Worm (Caenorhabditis elegans) whole organism, dauer: Measurements from ENCODE around the gene srh-174.

Experiments
- unc-62 ChIP-seq: sonication (generic microtip); optimal IDR thresholded peaks from 2 replicates; lab custom pipeline; 2017; ENCODE audit warnings: missing biosample characterization, missing genetic modification reagents, missing genetic modification characterization

The srh-174 gene

DNA sequence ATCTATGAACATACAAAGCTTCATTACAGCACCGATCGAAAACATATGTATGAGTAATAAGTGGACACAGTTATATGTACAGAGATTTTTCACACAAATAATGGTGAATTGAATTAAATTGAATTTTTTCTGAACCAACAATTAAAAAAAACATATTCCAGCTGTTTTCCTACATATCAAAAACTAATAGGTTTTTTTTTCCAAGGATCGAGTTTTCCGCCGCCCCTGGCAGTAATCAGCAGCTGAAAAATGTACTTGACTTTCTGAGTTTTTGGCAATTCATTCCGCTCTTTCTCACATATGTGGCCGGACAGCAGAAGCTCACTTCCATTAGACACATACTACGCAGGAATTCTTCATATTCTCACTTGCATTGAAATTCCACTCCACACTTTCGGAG is at the start of gene srh-174:
Gene srh-174 (plus strand): TSS at position 301 of the 400 bp plus-strand sequence.
- no peak for TF ChIP-seq unc-62

DNA sequence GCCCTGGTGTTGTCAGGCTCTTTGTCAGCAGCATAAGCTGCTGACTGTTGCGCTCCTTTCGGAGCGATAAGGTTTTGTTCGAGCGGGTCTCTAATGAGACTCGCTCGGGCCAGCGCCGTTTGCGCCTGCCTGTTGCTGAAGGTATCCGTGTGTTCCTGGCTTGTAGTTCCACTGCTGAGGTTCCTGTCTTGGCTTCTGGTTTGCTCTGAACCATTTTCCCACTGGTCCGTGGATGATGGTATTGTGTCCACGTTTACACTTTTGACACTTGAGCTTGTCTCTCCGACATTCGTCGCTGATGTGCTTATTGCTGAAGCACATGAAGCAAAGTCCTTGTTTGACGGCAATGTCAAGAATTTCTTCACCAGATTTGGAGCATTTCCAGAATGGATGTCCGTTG is 27.3 kb upstream of the srh-174 start:
- TF ChIP-seq unc-62, result no peak

DNA sequence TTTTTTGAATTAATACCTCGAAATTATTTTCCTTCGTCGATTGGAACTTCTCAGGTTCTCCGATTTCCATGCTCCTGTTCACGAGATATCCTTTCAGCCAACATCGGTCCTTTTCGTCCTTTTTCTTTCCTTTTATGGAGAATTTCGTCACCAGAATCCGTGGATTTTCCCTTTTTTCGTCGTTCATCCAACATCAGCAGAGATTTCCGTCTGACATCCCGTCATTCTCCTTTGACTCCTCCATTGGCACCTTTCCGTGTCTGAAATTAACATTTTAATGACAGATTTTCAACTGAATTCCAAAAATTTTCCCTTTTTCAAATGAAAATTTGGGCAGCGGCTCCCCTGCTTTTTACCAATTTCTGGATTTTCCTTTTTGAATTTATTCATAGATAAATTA is 23.6 kb upstream of the srh-174 start:
- no peak for TF ChIP-seq unc-62

DNA sequence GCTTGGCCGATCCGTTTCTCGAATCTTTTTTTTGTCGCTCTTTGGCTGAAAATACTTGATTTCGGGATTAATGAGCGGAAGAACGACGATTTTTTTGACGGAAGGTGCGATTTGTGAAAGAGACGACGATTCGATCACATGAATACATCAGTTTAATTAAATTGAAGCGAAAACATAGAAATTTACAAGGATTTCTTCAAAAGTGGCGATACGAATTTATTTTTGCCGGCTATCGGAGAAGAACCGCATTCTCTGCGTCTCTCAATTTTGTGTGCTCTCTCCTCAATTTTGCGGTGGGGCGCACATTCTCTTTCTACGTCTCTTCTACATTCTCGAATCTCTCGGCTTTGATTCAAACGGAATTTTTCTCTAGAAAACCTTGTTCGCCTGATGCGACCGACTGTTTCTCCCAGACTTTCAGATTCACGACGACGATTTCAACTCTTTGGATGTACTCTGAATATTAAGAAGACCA is 23.1 kb upstream of the srh-174 start, which contains the start of gene F40D4.17:
Gene F40D4.17 (minus strand): TSS at position 51 of the 475 bp plus-strand sequence.
- no peak for TF ChIP-seq unc-62

DNA sequence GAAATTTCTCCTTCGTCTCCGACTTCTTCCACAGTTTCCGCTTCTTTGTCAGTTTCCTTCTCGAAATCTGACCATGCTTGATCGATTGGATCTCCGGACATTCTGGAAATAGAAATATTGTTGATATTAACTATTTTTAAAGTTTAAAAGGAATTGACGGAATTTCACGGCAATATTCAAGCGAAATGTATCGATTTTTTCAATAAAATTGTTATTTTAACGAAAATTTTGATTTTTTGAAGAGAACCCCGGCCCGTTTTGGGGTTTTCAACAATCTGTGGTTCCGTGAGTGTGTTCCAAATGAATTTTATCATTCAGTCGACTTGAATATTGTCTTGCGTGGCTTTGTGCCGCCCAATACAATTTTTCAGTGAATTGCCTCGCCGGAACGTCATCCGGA is 21.4 kb upstream of the srh-174 start, which contains the start of gene F40D4.13:
Gene F40D4.13 (minus strand): TSS at position 101 of the 400 bp plus-strand sequence.
- TF ChIP-seq unc-62, result no peak

DNA sequence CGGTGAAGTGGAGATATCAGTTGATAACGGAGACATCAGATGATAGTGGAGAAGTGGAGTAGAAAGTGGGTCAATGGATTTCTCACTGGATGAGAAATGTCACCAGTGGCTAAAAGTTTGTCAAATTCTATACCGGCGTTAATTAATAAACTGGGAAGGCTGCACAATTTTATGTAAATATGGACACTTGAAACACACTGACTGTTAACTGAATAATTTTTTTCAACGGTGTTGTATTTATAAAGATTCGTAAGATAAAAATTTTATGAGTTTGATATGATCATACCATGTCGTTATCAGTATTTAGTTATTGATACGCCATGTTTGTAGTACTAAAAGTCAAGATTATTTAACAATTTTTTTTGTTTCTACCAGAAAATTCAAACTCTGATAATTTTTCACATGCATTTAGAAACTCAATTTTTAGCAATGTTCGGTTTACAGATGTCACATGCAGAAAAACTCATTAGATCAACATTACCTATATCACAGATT is 19.1 kb upstream of the srh-174 start, which contains the start of gene F40D4.12:
Gene F40D4.12 (plus strand): TSS at position 445 of the 495 bp plus-strand sequence.
- no peak for TF ChIP-seq unc-62

DNA sequence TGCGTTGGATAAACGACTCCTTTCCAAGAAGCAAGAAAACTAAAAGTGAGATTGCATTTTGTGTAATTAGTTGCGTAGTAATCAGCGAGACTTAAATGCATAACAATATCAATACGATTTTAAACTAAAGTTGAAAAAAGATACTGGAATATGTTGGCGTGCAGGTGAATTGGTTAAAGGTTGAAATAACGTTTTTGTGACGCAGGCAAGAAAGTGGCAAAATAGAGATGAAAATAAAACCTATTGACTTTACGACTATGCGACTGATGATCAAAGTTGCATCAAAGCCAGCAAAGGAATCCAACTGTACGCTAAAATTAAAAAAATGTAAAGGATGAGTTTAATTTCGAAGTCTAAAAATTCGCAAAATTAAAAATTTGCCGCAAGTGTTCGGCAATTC is 13.1 kb upstream of the srh-174 start, which contains the start of gene srh-102:
Gene srh-102 (minus strand): TSS at position 101 of the 400 bp plus-strand sequence.
- no peak for TF ChIP-seq unc-62

DNA sequence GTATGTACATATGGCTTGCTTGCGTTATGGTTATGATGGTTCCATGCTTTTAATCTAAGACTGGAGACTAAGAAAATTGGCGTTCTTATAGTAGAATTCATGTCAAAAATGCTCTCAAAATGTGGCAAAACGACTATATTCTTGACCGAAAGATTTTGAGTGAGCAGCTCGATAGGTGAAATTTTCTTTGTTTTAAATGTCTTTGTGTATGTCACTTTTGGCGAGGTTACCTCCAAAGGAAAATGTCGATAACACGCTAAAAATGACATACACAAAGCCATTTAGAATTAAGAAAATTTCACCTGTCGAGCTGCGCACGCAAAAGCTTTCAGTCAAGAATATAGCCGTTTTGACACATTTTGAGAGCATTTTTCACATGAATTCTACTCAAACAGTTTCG is 11.1 kb upstream of the srh-174 start, which contains the start of gene srz-66:
Gene srz-66 (minus strand): TSS at position 101 of the 400 bp plus-strand sequence.
- no peak for TF ChIP-seq unc-62

DNA sequence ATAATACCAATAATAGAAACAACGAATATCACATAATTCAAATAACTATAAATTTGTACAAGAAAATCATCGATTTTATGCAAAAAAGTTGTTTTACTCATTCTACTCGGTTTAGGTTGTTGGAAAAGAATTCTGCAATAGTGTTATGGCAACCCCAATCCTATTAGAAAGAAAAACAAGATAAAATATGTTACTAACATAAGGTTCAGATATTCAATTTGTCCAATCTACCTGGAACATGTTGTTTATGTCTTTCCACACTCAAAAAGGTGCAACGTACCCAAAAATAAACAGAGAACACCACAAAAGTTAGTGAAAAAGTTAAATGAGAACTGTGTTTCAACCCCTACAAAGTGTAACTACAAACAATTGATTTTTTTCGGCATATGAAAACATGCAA is 7.7 kb upstream of the srh-174 start, which contains the start of gene srw-51:
Gene srw-51 (minus strand): TSS at position 101 of the 400 bp plus-strand sequence.
- no peak for TF ChIP-seq unc-62

DNA sequence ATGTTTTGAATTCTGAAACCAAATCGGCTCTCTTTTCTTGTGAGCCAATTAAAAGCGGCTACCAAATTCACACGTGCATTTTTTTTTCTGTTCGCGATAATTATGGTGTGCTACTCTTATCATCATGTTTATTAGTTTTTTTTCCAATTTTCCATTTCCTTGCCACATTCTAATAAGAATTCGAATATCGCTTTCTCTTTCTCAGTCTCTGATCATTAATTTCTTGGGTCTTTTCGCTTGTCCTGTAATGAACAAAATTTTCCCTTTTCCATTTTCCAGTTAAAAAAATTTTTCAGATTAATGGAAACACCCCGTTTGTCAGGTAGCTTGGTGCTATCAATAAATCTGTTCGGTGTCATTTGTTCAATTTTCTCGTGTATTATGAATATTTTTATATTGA is 7.0 kb upstream of the srh-174 start, which contains the start of gene srbc-26:
Gene srbc-26 (plus strand): TSS at position 301 of the 400 bp plus-strand sequence.
- TF ChIP-seq unc-62, result no peak

DNA sequence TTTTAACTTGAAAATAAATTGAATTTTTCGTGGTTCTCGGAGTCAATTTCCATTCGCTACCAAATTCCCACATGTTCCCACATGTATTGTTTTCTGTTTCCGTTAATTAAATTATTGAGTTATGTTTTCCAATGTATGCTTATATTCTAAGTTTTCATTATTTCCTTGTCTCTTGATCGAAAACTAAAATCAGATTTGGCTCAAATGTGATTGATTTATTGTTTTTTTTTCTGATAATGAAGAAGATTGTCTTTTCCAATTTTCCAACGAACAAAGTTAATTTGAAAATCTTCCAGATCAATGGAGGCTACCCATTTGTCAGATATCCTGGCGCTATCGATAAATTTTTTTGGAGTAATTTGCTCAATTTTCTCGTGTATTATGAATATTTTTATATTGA is 4.8 kb upstream of the srh-174 start, which contains the start of gene srbc-25:
Gene srbc-25 (plus strand): TSS at position 301 of the 400 bp plus-strand sequence.
- no peak for TF ChIP-seq unc-62

DNA sequence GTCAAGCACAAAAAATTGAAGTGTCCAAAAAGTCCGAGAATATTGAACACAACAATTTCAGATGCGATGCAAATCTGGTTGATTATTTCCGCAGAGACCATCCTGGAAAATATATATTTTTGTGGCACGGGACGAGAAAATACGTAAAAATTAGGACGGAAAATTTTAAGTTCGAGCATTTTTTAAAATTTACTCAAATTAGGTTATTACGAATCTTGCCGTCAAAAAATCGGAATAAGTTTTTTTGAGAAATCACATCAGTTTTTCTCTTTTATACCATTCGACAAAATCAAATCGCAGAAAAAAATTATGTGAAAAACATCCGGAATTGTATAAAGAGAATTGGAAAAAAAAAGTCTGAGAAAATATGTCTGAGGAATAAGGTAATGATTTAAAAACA is 590 bp upstream of the srh-174 start, which contains the start of gene srsx-1:
Gene srsx-1 (minus strand): TSS at position 101 of the 400 bp plus-strand sequence.
- TF ChIP-seq unc-62, result no peak

DNA sequence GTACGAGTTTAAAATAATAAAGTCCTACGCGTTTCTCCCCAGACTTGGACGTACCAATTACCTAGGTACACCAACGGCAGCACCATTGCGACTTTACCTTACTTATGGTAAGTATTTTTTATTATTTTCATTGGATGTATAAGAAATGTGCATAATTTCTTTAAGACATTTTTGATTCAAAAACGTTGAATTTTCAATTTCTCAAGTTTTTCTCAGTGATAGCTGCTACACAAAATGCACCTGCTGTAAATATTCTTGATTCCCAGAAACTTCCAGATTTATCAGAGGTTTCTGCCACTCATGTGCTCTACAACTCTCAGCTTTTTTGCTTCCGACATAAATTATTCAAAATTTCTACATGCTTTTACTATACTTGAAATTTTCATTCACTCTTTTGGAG is 3.5 kb downstream of the srh-174 start, which contains the start of gene srh-159:
Gene srh-159 (plus strand): TSS at position 301 of the 400 bp plus-strand sequence.
- no peak for TF ChIP-seq unc-62

DNA sequence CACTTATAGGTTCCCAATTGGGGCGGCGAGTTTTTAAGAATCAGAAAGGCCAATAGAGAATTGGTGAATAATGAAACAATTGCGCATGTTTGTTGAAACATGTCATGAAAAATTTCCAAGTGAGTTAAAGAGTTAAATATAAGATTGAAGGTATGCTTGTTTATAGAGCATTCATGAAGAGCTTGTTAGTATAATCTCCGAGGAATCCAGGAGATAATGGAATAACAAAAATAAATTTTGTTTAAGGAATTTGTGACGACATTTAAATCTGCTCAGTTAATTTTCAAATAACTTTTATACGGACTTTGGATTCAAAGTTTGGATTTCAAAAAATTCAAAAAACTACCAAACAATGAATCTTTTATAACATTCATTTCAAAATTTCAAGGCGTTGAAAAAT is 11.8 kb downstream of the srh-174 start, which contains the start of gene str-199:
Gene str-199 (minus strand): TSS at position 101 of the 400 bp plus-strand sequence.
- TF ChIP-seq unc-62, result no peak

DNA sequence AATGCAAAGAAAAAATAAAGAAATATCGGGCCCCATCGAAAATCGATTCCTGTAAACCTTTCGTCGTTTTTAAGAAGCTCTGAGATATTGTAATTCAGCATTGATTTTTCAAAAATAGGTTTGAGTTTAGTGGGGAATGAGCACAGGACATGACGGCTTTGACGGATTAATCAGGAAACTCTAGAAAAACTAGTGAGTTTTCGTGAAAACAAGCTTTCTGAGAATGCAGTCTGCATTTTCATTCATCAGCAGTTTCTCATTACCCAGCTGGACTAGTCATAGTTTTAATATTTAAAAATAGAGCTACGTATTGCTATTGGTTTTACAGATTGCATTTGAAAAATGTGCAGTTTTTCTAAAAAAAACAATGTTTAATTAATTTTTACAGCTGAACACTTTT is 13.7 kb downstream of the srh-174 start, which contains the start of gene srz-47:
Gene srz-47 (minus strand): TSS at position 101 of the 400 bp plus-strand sequence.
- TF ChIP-seq unc-62, result no peak

DNA sequence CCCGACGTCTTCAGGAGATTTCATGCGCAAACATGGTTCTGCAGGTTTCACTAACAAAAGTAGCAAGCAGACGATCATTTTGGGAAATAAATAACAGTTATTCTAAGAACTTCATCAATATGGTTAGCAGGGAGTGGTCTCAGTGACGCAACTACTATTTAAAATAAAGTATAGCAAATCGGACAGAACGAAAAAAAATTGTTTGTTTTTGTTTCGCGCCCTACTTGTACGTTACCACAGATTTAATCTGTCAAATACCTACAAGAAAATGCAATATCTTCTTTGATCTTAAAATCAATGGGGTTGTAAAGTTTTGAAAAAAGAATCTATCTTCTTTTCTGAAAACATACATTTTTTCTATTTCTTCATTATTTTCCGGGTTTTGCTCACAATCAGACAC is 20.4 kb downstream of the srh-174 start, which contains the start of gene srz-96:
Gene srz-96 (plus strand): TSS at position 301 of the 400 bp plus-strand sequence.
- TF ChIP-seq unc-62, result no peak

DNA sequence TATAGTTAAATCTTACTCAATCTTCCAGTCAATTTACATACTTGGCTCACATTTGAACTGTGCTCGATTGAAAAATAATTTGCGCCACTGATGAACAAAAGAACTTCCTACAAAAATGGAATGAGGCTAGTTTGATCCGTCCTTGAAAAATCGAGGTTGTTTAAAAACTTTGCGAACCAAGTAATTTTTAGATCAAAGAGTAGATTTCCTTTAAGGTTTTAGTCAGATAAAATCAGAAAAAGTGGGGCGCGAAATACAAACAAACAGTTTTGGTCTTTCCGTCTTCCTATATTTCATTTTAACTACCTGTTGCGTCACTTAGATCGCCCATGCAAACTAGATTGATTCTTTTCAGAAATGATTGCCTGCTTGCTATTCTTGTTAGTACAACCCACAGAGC is 23.3 kb downstream of the srh-174 start, which contains the start of gene Y68A4A.10:
Gene Y68A4A.10 (plus strand): TSS at position 301 of the 400 bp plus-strand sequence.
- TF ChIP-seq unc-62, result no peak

DNA sequence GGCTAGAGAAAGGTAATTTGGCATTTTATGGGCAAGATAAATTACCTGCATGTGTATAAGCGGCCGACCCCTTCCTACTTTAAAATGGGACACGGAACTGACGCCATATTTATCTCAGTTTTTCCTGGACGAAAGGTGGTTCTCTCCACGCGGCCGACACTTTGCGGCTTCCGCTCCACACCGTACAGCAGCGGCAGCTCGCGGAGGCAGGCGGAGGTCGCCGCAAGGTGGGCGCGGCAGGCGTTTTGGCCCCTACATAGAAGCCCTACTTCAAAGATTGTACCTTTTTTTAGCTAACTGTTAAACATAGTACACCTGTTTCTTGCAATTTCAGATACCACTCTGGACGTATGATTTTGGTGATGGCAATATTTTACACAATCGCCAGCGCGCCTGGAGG is 27.9 kb downstream of the srh-174 start:
- no peak for TF ChIP-seq unc-62
